Fruit fly (Drosophila melanogaster): ENCODE measurements around the gene CG42393.
A peak's percentile ranks its signal among the peaks of the same experiment; 100 is the strongest.

Gene CG42393

DNA sequence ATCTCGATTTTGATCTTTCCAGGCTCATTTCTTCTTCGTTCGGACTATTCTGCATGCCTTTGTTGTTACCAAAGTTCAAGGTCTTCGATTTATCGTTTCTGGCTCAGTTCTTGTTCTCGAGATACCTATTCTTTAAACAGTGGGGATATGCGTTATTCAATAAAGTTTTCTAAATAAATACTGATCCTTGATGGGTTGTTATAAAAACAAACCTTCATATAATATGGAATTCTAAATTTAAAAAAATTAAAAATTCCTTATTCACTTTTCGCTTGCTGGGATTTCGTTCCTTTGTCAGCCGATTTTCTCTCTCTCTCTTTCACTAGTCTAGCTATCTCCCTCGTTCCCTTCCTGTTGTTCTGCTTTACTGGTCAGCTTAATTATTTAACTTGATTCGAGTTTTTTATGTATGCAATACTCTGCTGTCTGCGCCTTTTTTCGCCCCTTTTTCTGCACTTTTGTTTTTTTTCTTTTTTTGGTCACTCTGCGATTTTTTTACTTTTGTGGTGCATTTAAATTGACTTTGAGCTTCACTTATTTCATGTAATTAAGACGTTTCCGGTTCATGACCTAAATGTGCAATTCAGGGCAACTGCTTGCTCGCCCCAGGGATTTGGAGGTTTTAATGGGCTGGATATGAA lies 4.3 kb upstream of the CG42393 start (continued):
- TF ChIP-seq Smox (GFP tag; optimal IDR thresholded peaks at IDR 0.05) (peak; percentile 52), net (GFP tag; optimal IDR thresholded peaks at IDR 0.05) (no peak), CG6276 (GFP tag; optimal IDR thresholded peaks at IDR 0.05) (no peak), Eip78C (GFP tag) (peak; percentile 90), CG7368 (GFP tag; optimal IDR thresholded peaks at IDR 0.05) (peak; percentile 8), Hr4 (GFP tag; optimal IDR thresholded peaks at IDR 0.05) (no peak), CG34406 (GFP tag; optimal IDR thresholded peaks at IDR 0.05) (peak; percentile 25), fd59A (GFP tag; optimal IDR thresholded peaks at IDR 0.05) (peak; percentile 45), Ets21C (GFP tag; optimal IDR thresholded peaks at IDR 0.05) (peak; percentile 16), Gug (GFP tag; IDR thresholded peaks at IDR 0.05) (no peak), CG8319 (GFP tag; optimal IDR thresholded peaks at IDR 0.05) (no peak), Hr38 (GFP tag; optimal IDR thresholded peaks at IDR 0.05) (no peak), ss (GFP tag; optimal IDR thresholded peaks at IDR 0.05) (peak; percentile 40 to 59), vri (GFP tag; optimal IDR thresholded peaks at IDR 0.05) (peak; percentile 69), Sox14 (GFP tag; optimal IDR thresholded peaks at IDR 0.05) (peak; percentile 46), topi (GFP tag; optimal IDR thresholded peaks at IDR 0.05) (peak; percentile 56)

DNA sequence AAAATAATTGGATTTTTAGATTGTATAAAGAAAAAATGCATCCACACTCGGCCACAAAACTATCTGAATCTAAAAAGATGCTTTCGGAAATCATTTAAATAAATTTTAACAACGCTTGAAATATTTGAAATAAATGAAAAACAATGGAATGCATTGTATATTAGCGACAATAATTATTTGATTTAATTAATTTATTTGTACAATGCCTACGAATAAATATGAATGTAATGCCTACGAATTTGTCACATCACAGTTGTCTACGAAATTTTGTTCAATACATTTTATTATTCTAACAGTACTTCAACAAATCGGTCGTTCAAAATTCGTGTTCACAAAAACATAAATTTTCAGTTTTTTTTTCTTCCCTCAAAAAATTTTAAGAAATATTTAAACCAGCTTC lies 2.5 kb upstream of the CG42393 start, which contains the start of gene CG32192:
TSS of gene CG32192 (plus strand) at position 301 of the 400 bp plus-strand sequence.
- TF ChIP-seq CG8632 (GFP tag; optimal IDR thresholded peaks at IDR 0.05) (no peak), Eip78C (GFP tag) (no peak), CG6808 (GFP tag; optimal IDR thresholded peaks at IDR 0.05) (no peak), Sox14 (GFP tag; optimal IDR thresholded peaks at IDR 0.05) (no peak), Hr4 (GFP tag; optimal IDR thresholded peaks at IDR 0.05) (no peak), cyc (GFP tag; optimal IDR thresholded peaks at IDR 0.05) (no peak), lz (GFP tag; optimal IDR thresholded peaks at IDR 0.05) (no peak), Eip75B (GFP tag; optimal IDR thresholded peaks at IDR 0.05) (no peak), Smox (GFP tag; optimal IDR thresholded peaks at IDR 0.05) (no peak), Eip93F (GFP tag; optimal IDR thresholded peaks at IDR 0.05) (no peak), CG3919 (GFP tag; optimal IDR thresholded peaks at IDR 0.05) (no peak), CG6792 (GFP tag; optimal IDR thresholded peaks at IDR 0.05) (no peak)

DNA sequence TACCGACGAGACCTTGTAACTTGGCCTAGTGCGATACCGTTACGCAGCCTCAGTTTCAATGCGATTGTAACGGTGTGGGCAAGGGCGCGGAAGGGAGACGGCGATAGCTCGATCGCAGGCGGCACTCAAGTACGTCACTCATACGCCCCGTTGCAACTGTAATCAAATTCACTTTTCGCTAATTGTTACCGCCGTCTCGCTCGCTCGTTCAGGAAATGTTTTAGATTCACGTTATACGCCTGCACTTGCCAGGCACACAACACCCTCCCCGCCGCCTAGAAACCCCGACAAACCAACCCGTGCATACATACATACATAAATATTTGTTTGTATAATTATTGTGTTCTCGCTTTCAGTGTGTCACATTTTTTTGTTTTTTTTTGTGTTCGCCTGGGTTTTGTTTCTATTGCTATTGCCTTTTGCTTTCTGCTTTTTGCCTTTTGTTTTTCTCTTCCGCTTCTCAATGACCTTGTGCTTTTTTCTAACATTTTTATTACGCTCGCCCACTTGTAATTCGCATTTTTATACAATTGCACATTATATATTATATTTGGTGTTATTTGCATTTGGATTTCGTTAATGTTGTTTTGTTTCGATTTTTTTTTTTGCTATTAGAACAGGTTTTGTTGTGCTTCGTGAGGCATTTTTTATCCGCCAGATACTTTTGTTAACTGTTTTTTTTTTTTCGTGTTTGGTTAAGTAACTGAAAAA lies 2.0 kb downstream of the CG42393 start:
- TF ChIP-seq CG6854 (GFP tag; optimal IDR thresholded peaks at IDR 0.05) (no peak), fkh (GFP tag; optimal IDR thresholded peaks at IDR 0.05) (peak; percentile 5)

DNA sequence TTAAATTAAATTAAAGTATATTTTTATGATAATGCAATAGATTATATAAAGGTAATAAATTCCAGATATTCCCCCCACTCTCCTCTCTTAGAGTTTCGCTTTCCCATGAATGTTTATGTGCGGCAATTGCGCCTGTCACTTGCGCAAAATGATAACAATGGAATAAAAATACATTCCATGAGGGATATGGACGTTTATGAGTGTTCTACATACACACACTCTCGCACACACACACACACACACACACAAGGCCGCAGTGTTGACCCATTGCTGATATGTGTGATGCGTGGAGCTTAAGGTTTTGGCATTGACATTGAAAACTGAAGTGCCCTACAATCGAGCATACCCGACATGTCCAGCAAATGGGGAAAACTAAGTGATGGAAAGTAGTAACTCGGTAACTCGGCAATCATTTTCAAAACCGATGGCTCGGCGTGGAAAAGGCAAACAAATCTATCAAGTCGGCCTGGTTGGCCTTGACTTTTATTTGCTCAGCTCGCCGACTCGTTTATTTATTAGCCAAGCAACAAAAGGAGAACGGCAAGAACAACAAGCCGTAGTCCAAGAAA lies 4.1 kb downstream of the CG42393 start:
- TF ChIP-seq pdm3 (GFP tag; optimal IDR thresholded peaks at IDR 0.05) (no peak), fkh (GFP tag; optimal IDR thresholded peaks at IDR 0.05) (peak; percentile 42), CG6808 (GFP tag; optimal IDR thresholded peaks at IDR 0.05) (peak; percentile 15), CG6792 (GFP tag; optimal IDR thresholded peaks at IDR 0.05) (no peak), dsx (GFP tag; optimal IDR thresholded peaks at IDR 0.05; ENCODE audit: poor library complexity, severe bottlenecking) (peak; percentile 8), CG1621 (tag; optimal IDR thresholded peaks at IDR 0.05) (no peak), CG10669 (GFP tag; optimal IDR thresholded peaks at IDR 0.05) (peak; percentile 50), svp (GFP tag) (peak; percentile 91), vri (GFP tag; optimal IDR thresholded peaks at IDR 0.05) (peak; percentile 44), Eip78C (GFP tag) (peak; percentile 66), Ets96B (tag; optimal IDR thresholded peaks at IDR 0.05) (peak; percentile 51), Sox14 (GFP tag; optimal IDR thresholded peaks at IDR 0.05) (peak; percentile 6), Eip75B (GFP tag; optimal IDR thresholded peaks at IDR 0.05) (peak; percentile 43), Blimp-1 (GFP tag; optimal IDR thresholded peaks at IDR 0.05) (no peak), ss (GFP tag; optimal IDR thresholded peaks at IDR 0.05) (no peak)

All from whole organism, prepupa.